Fruit fly (Drosophila melanogaster) whole organism, wandering third instar larva: ENCODE data around the gene Vha100-2.

Experiments
- CG9705 ChIP-seq: fragments of 200-800 bp; sonication (Bioruptor generic); optimal IDR thresholded peaks from 2 replicates; lab custom pipeline; 2018; ENCODE audit warnings: missing biosample characterization, mild to moderate bottlenecking, missing genetic modification characterization
- CrebA ChIP-seq: fragments of 200-800 bp; sonication (Bioruptor generic); optimal IDR thresholded peaks from 2 replicates; lab custom pipeline; 2016; ENCODE audit warnings: missing biosample characterization, mild to moderate bottlenecking, missing genetic modification characterization, borderline replicate concordance
- Dfd ChIP-seq: fragments of >200 bp; optimal IDR thresholded peaks from 2 replicates; lab custom pipeline; 2017; ENCODE audit warnings: missing biosample characterization, missing genetic modification characterization
- Dif ChIP-seq: fragments of 200-275, 200-300 bp; sonication (Bioruptor generic); optimal IDR thresholded peaks from 2 replicates; lab custom pipeline; 2018; ENCODE audit warnings: missing biosample characterization, missing genetic modification characterization; ENCODE audit not compliant: partially characterized antibody
- HLH106 ChIP-seq: fragments of 200-800 bp; optimal IDR thresholded peaks from 3 replicates; lab custom pipeline; 2019; ENCODE audit warnings: missing biosample characterization, mild to moderate bottlenecking, missing genetic modification characterization, moderate library complexity
- Hnf4 ChIP-seq: fragments of 200-800 bp; sonication (Bioruptor generic); optimal IDR thresholded peaks from 2 replicates; lab custom pipeline; 2016; ENCODE audit warnings: missing biosample characterization, mild to moderate bottlenecking, missing genetic modification characterization
- Hr83 ChIP-seq: fragments of 200-300 bp; sonication (Bioruptor generic); optimal IDR thresholded peaks from 2 replicates; lab custom pipeline; 2016; ENCODE audit warnings: missing biosample characterization, mild to moderate bottlenecking, missing genetic modification characterization, moderate library complexity; ENCODE audit not compliant: poor library complexity, severe bottlenecking
- Jra ChIP-seq: sonication (Bioruptor generic); optimal IDR thresholded peaks from 2 replicates; lab custom pipeline; 2016; ENCODE audit warnings: missing biosample characterization, missing genetic modification characterization
- Mio ChIP-seq: sonication (Bioruptor generic); optimal IDR thresholded peaks from 2 replicates; lab custom pipeline; 2016; ENCODE audit warnings: missing biosample characterization, missing genetic modification characterization
- OdsH ChIP-seq: fragments of 200-800 bp; sonication (Bioruptor generic); optimal IDR thresholded peaks from 2 replicates; lab custom pipeline; 2016; ENCODE audit warnings: missing biosample characterization, mild to moderate bottlenecking, missing genetic modification characterization
- Rel ChIP-seq, 2 experiments: fragments of 200-800 bp; sonication (Bioruptor generic) in 1 of 2; optimal IDR thresholded peaks; 2 replicates in 1 of 2; 3 replicates in 1 of 2; lab custom pipeline; 2016 to 2019; ENCODE audit warnings: mild to moderate bottlenecking in 2 of 2, missing biosample characterization in 2 of 2, missing genetic modification characterization in 2 of 2, moderate library complexity in 1 of 2
- Sp1 ChIP-seq: fragments of 200-800 bp; sonication (Bioruptor generic); optimal IDR thresholded peaks from 3 replicates; lab custom pipeline; 2019; ENCODE audit warnings: missing biosample characterization, mild to moderate bottlenecking, missing genetic modification characterization, moderate library complexity
- br ChIP-seq: fragments of 200-800 bp; sonication (Bioruptor generic); optimal IDR thresholded peaks from 2 replicates; lab custom pipeline; 2016; ENCODE audit warnings: missing biosample characterization, missing genetic modification characterization
- brk ChIP-seq: fragments of 200-800 bp; sonication (Bioruptor generic); optimal IDR thresholded peaks from 2 replicates; lab custom pipeline; 2016; ENCODE audit warnings: missing biosample characterization, mild to moderate bottlenecking, missing genetic modification characterization
- dl ChIP-seq, 2 experiments: fragments of 175-275, 200-275 bp in 1 of 2; fragments of 200-275 bp in 1 of 2; sonication (Bioruptor generic); optimal IDR thresholded peaks; lab custom pipeline; 2018; ENCODE audit warnings: mild to moderate bottlenecking in 2 of 2, missing biosample characterization in 2 of 2, missing genetic modification characterization in 2 of 2, moderate library complexity in 2 of 2; ENCODE audit not compliant: partially characterized antibody in 2 of 2, insufficient read depth in 1 of 2
- dmrt93B ChIP-seq: fragments of 200-800 bp; sonication (Bioruptor generic); optimal IDR thresholded peaks from 2 replicates; lab custom pipeline; 2018; ENCODE audit warnings: missing biosample characterization, mild to moderate bottlenecking, missing genetic modification characterization
- ey ChIP-seq: fragments of 200-800 bp; sonication (Bioruptor generic); optimal IDR thresholded peaks from 2 replicates; lab custom pipeline; 2016; ENCODE audit warnings: missing biosample characterization, missing genetic modification characterization
- foxo ChIP-seq, 2 experiments: fragments of 200-800 bp; sonication (Bioruptor generic); optimal IDR thresholded peaks; 2 replicates in 1 of 2; 3 replicates in 1 of 2; lab custom pipeline; 2016 to 2017; ENCODE audit warnings: missing biosample characterization in 2 of 2, missing genetic modification characterization in 2 of 2
- fru ChIP-seq: fragments of 200-800 bp; sonication (Bioruptor generic); optimal IDR thresholded peaks from 3 replicates; lab custom pipeline; 2016; ENCODE audit warnings: missing biosample characterization, mild to moderate bottlenecking, missing genetic modification characterization
- h ChIP-seq: fragments of 200-800 bp; sonication (Bioruptor generic); optimal IDR thresholded peaks from 3 replicates; lab custom pipeline; 2016; ENCODE audit warnings: missing biosample characterization, mild to moderate bottlenecking, missing genetic modification characterization
- jim ChIP-seq: fragments of 175-275, 200-325 bp; sonication (Bioruptor generic); optimal IDR thresholded peaks from 2 replicates; lab custom pipeline; 2016; ENCODE audit warnings: missing biosample characterization, mild to moderate bottlenecking, missing genetic modification characterization
- lola ChIP-seq: fragments of >200 bp; optimal IDR thresholded peaks from 2 replicates; lab custom pipeline; 2017; ENCODE audit warnings: missing biosample characterization, missing genetic modification characterization
- sage ChIP-seq: fragments of 200-800 bp; sonication (Bioruptor generic); optimal IDR thresholded peaks from 2 replicates; lab custom pipeline; 2016; ENCODE audit warnings: missing biosample characterization, mild to moderate bottlenecking, missing genetic modification characterization
- sv ChIP-seq: fragments of 200-800 bp; sonication (Bioruptor generic); optimal IDR thresholded peaks from 3 replicates; lab custom pipeline; 2016; ENCODE audit warnings: missing biosample characterization, missing genetic modification characterization
- tai ChIP-seq: sonication (Bioruptor generic); optimal IDR thresholded peaks from 2 replicates; lab custom pipeline; 2016; ENCODE audit warnings: missing biosample characterization, missing genetic modification characterization

Gene Vha100-2

DNA sequence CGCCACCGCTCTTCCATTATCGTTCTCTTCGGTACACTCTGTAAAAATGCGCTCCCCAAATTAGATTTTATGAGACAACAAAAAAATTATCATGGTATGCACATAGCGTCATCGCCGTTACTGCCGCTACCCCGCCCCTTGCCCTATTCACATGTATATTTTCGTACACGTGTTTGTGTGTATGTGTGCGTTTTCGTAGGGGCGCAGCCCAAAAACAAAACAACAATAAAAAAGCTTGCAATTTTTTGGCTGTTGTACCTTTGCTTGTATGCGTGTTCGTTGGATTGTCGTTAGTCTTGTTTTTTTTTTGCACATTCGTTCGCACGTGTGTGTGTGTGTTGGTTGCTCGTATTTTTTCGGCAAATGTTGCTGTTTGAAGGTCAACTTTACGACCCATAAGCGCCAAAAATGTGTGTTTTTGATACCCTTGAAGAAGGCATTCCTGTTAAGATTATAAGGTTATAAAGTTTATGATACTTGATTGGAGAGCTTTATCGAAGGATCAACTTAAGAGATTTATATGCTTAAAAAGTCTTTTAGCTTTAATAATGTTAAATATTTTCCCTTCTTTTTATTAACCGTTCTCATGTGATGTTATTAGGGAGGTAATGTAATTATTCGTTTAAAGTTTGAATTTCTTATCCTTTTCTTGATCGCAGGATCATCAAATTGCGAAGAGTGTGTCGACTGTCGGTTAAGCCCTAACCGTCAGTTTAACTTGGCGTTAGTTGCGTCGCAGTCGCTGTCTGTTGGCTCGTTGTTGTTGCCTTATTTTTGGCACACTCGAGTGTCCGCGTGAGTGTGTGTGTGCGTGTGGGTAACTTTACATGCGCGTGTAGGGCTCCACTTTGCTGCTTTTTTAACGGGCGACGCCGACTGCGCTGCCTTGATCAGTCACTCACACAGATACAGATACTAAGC, 49.4 kb upstream of the Vha100-2 start (continued):
- peak; percentile 77 for TF ChIP-seq sage (GFP tag; lab: Kevin White, UChicago)
- peak; percentile 97 for TF ChIP-seq br (GFP tag; lab: Kevin White, UChicago)
- TF ChIP-seq h (GFP tag; lab: Kevin White, UChicago), result peak; percentile 96
- TF ChIP-seq jim, result peak; percentile 95
- TF ChIP-seq CG9705 (GFP tag; lab: Kevin White, UChicago), result peak; percentile 88

DNA sequence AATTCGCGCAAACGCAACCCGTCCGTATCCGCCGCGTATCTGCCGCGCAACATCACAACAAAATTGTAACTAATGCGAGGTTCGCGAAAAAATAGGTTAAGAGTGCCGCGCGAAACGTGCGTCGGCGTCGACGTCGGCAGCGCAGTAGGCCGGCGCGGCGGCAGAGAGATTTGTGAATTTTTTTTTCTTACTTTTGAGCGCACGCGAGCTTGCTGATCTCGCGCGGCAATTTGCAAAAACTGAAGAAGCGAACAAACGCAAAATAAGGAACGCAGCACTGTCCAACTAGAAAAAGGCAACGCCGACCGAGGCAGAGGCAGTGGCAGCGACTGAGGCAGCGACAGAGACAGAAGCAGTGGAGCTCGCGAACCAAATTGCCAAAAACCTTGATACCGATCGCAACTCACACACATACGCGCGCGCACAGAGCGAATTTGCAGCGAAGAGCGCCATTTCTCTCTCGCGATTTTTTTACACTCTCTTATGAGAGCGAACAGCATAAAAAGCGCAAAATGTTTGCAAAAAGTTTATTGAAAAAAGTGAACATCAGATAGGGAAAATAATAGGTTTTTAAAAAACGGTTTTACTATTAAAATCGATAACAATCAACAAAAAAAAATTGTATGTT, 48.3 kb upstream of the Vha100-2 start:
- TF ChIP-seq tai (GFP tag; lab: Kevin White, UChicago) (no peak), Mio (no peak), dl (GFP tag; optimal IDR thresholded peaks at IDR 0.05; lab: Kevin White, UChicago; ENCODE audit: insufficient read depth in 1 of 2, partially characterized antibody in 2 of 2) (peak; percentile 48 to 81), fru (GFP tag; lab: Kevin White, UChicago) (peak; percentile 30), sv (GFP tag; lab: Kevin White, UChicago) (no peak), Hr83 (GFP tag; lab: Kevin White, UChicago) (no peak), Dif (GFP tag; lab: Kevin White, UChicago) (peak; percentile 79)

DNA sequence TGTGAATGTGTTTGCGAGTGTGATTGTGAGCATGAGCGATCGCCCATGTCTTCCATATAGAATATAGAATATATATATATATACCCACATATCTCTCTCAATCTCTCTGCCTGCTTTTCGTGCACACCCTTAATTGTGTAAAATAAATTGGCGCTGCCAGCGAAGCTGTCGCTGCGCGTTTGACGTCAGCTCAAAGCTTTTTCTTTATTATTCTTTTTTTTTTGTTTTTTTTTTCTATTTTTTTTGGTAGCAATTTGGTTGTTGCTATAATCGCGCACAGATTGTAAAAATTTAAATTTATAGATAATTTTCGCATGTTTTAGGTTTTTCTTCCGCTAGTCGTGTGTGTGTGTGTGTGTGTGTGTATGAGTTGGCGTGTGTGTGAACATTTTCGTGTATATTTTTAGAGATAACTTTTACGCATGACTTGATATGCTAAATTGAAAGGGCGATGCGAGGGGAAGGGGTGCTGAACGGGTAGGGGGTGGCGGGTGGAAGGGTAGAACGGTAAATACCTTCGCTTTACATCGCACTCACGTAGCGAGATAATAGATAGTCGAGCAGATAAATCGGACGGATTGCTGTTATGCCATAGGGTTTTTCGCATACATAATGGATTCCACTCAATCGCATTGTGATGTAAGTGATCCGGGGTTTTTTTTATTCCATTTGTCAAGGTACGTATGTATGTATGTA, 46.3 kb upstream of the Vha100-2 start:
- TF ChIP-seq dmrt93B (GFP tag; lab: Kevin White, UChicago) (no peak), Dfd (GFP tag; lab: Kevin White, UChicago) (no peak), Mio (no peak), Dif (GFP tag; lab: Kevin White, UChicago) (no peak), Rel (GFP tag; optimal IDR thresholded peaks at IDR 0.05; lab: Kevin White, UChicago) (peak; percentile 19), Rel (tag; optimal IDR thresholded peaks at IDR 0.05; lab: Kevin White, UChicago) (no peak), dl (GFP tag; optimal IDR thresholded peaks at IDR 0.05; lab: Kevin White, UChicago; ENCODE audit: insufficient read depth in 1 of 2, partially characterized antibody in 2 of 2) (no peak), Hnf4 (no peak), tai (GFP tag; lab: Kevin White, UChicago) (no peak), fru (GFP tag; lab: Kevin White, UChicago) (no peak), sv (GFP tag; lab: Kevin White, UChicago) (no peak), Jra (GFP tag; lab: Kevin White, UChicago) (no peak), CrebA (GFP tag; lab: Kevin White, UChicago) (peak; percentile 36)

DNA sequence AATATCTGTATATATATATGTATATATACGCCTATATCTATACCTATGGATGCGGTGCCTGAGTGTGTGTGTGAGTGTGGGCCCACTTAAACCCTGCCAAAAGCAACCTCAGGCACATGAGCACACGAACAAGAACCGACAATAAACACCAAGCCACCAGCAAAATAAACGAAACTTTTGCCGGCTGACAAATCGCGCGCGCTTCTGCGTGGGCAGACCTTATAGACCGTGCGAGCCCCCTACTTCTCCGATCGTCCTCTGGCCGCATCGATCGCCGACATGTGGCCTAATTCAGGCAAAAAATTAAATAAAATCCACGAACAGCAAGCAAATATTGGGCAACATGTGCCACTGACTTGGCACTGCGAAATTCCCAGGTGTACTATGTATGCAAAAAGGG, 44.3 kb upstream of the Vha100-2 start:
- TF ChIP-seq brk (GFP tag; lab: Kevin White, UChicago) (no peak), Sp1 (GFP tag; lab: Kevin White, UChicago) (no peak), HLH106 (no peak)

DNA sequence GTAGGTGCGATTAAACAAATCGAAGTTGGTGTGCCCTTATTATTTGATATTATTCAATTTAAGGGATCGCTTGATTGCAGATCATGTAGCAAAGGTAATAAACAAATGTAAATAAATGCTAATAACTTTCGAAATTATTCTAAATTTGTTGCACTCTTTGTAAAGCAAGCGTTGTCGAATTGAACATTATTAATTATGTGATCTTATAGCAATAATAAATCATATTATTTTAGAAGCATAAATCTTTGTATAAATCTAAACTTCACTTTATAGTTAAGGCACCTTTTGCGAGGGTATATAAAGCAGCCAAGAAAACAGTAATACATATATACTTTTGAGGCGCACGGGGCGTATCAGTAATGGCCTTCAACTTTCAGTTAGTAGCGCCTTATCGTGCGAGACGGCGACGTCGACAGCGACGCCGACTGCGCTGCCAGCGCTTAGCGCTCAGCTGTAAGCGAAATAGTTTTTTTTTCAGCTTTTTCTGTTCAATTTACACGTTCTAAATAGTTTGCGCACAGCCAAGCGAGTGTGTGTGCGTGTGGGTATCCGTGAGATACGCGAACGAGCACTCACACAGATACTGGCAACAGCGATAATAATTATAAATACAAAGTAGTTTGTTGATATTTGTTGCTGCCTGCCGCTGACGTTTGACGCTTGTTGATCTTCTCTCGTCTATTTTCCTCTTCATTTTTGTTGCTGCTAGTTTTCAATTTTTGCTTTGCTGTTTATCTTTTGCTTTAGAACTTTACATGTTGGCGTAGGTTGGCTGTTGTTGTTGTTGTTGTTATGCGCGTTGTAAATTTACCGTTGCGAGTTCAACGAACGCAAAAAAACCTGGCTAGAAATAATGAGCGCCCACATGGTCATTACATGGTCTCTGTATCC, 40.1 kb upstream of the Vha100-2 start:
- TF ChIP-seq Mio, result no peak
- peak; percentile 17 for TF ChIP-seq ey (GFP tag; lab: Kevin White, UChicago)
- no peak for TF ChIP-seq lola (GFP tag; lab: Kevin White, UChicago)
- peak; percentile 21 for TF ChIP-seq HLH106
- TF ChIP-seq sv (GFP tag; lab: Kevin White, UChicago), result peak; percentile 11
- TF ChIP-seq foxo (GFP tag; optimal IDR thresholded peaks at IDR 0.05; lab: Kevin White, UChicago), result peak in 1 of 2 experiments; percentile 52
- TF ChIP-seq OdsH (GFP tag; lab: Kevin White, UChicago), result peak; percentile 39
- TF ChIP-seq fru (GFP tag; lab: Kevin White, UChicago), result peak; percentile 43
- peak; percentile 59 for TF ChIP-seq h (GFP tag; lab: Kevin White, UChicago)
